Fruit fly (Drosophila melanogaster) whole organism, adult: ENCODE results near the gene cdi.
A peak's percentile ranks its signal among the peaks of the same experiment; 100 is the strongest.

Experiments used
- CG14711 ChIP-seq: fragments of 200-800 bp; sonication (Bioruptor generic); optimal IDR thresholded peaks from 2 replicates; lab custom pipeline; 2018; ENCODE audit warnings: missing biosample characterization, mild to moderate bottlenecking, missing genetic modification characterization, moderate library complexity
- CG33017 ChIP-seq: fragments of 200-800 bp; sonication (Bioruptor generic); optimal IDR thresholded peaks from 2 replicates; lab custom pipeline; 2018; ENCODE audit warnings: missing biosample characterization, mild to moderate bottlenecking, missing genetic modification characterization, moderate library complexity
- CG5204 ChIP-seq: fragments of 200-800 bp; sonication (Bioruptor generic); optimal IDR thresholded peaks from 2 replicates; lab custom pipeline; 2016; ENCODE audit warnings: missing biosample characterization, missing genetic modification characterization
- CG7101 ChIP-seq: fragments of 200-800 bp; sonication (Bioruptor generic); optimal IDR thresholded peaks from 2 replicates; lab custom pipeline; 2018; ENCODE audit warnings: missing biosample characterization, mild to moderate bottlenecking, missing genetic modification characterization, moderate library complexity
- Hr96 ChIP-seq: fragments of 200-800 bp; sonication (Bioruptor generic); optimal IDR thresholded peaks from 2 replicates; lab custom pipeline; 2016; ENCODE audit warnings: missing biosample characterization, missing genetic modification characterization
- kay ChIP-seq: fragments of 200-800 bp; sonication (Bioruptor generic); peaks from one replicate; lab custom pipeline; 2016; ENCODE audit warnings: missing biosample characterization, missing genetic modification characterization, borderline replicate concordance

DNA sequence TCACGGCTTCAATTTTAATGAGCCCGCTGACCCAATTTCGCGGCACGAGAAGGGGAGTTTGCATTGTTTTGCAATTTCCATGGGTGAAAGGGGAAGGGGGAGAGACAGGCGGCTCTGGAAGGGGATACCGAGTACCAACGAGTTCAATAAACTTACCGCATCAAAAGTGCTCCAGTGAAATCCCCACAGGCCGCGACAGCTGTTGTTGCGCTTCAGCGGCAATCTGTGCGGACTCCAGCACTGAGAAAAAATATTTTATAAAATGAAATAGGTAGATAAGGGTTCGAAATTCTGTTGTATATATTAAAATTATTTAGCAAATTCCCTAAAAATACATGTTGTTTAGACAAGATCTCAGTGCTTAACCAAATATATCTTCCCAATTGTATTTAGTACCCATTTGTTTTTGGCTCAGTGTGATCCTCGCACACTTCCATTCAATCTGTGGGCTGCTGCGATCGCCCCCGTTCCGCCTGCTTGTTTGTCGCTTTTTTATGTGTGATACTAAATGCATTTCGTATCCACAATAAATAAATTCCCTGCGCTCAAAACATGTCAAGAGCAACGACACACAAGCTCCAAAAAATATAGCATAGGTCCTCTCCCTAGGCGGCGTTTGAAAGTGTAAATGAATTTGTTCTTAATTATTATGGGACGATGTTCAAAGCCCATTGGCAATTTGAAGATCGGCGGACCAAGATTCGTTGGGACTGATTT lies 98.4 kb downstream of the cdi start:
- TF ChIP-seq Hr96 (GFP tag; lab: Kevin White, UChicago) (no peak), CG5204 (GFP tag; lab: Kevin White, UChicago) (no peak), CG7101 (tag; lab: Kevin White, UChicago) (no peak), kay (GFP tag; lab: Kevin White, UChicago) (peak; percentile 18), CG33017 (tag; lab: Kevin White, UChicago) (no peak), CG14711 (tag; lab: Kevin White, UChicago) (no peak)
